Worm (Caenorhabditis elegans): ENCODE data around the gene lys-4.

lys-4 gene

ce11 chrIV:11623060-11623459, at the start of gene lys-4:
Gene lys-4 (minus strand): TSS chrIV:11623174.
- TF ChIP-seq sea-1 (GFP tag; conservative IDR thresholded peaks at IDR 0.05), result no peak
- no peak for TF ChIP-seq hnd-1 (tag; optimal IDR thresholded peaks at IDR 0.05)
- no peak for TF ChIP-seq tra-4 (tag; optimal IDR thresholded peaks at IDR 0.05)
- no peak for TF ChIP-seq ets-7 (tag; optimal IDR thresholded peaks at IDR 0.05)
- TF ChIP-seq scrt-1 (GFP tag; IDR thresholded peaks at IDR 0.05), result no peak

DNA sequence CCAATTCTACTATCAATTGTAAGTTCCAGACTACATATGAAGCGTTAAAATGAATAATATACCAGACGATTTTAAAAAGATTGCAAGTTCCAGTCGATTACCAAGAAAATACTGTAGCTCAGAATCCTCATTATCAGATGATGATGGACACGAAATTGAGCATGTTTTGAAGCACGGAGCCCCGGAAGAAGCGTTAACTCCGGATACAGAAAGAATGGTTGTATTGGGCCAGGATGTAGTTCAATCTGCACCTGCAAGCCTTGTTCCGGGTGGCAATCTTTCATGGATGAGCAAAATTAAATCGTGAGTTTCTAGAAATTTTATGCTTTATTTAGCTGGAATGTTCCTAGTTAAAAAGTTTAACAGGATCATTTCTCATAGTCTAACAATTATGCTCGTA, 45.0 kb upstream of the lys-4 start, which contains the start of gene atg-4.2:
atg-4.2 (plus strand) TSS at position 24 of the 400 bp plus-strand sequence.
- TF ChIP-seq ceh-13 (GFP tag; optimal IDR thresholded peaks at IDR 0.05) (no peak), tbx-11 (GFP tag; IDR thresholded peaks at IDR 0.05) (no peak), ceh-36 (tag; optimal IDR thresholded peaks at IDR 0.05) (no peak), hmbx-1 (tag; optimal IDR thresholded peaks at IDR 0.05) (no peak), tbx-37 (GFP tag; conservative IDR thresholded peaks at IDR 0.05) (no peak), tra-4 (tag; optimal IDR thresholded peaks at IDR 0.05) (no peak), flt-1 (GFP tag; IDR thresholded peaks at IDR 0.05) (no peak), scrt-1 (GFP tag; IDR thresholded peaks at IDR 0.05) (no peak), ama-1 (optimal IDR thresholded peaks at IDR 0.05) (no peak), hmg-4 (GFP tag; optimal IDR thresholded peaks at IDR 0.05) (no peak), pes-1 (GFP tag; IDR thresholded peaks at IDR 0.05) (no peak), sea-1 (GFP tag; conservative IDR thresholded peaks at IDR 0.05) (no peak), F13C5.2 (tag; optimal IDR thresholded peaks at IDR 0.05) (no peak), ets-7 (tag; optimal IDR thresholded peaks at IDR 0.05) (no peak), aly-1 (tag; optimal IDR thresholded peaks at IDR 0.05) (no peak), B0310.2 (tag; optimal IDR thresholded peaks at IDR 0.05) (no peak)

DNA sequence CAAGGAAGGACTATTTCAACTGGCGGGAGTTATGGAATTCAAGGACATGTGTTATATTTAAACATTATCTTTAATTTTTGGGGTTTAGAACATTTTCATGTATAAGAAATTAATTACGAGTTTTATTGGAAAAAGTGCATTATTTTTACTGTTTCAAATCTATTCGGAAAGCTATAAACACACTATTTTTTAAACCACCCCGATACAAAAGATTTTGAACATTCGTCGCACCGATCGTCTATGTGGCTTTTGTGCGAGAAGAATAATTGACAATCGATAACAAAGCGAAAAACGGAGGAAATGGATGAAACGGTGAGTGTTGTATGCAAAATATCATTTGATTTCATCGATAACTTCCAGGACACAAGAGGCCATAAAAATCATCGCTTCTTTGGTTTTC, 42.0 kb upstream of the lys-4 start, which contains the start of gene ZK809.9:
ZK809.9 (plus strand) TSS at position 301 of the 400 bp plus-strand sequence.
- TF ChIP-seq hnd-1 (tag; optimal IDR thresholded peaks at IDR 0.05) (no peak), scrt-1 (GFP tag; IDR thresholded peaks at IDR 0.05) (no peak), F13C5.2 (tag; optimal IDR thresholded peaks at IDR 0.05) (no peak), flt-1 (GFP tag; IDR thresholded peaks at IDR 0.05) (no peak), tbx-37 (GFP tag; conservative IDR thresholded peaks at IDR 0.05) (no peak), hmg-4 (GFP tag; optimal IDR thresholded peaks at IDR 0.05) (no peak), ceh-36 (tag; optimal IDR thresholded peaks at IDR 0.05) (no peak), hmbx-1 (tag; optimal IDR thresholded peaks at IDR 0.05) (no peak)

DNA sequence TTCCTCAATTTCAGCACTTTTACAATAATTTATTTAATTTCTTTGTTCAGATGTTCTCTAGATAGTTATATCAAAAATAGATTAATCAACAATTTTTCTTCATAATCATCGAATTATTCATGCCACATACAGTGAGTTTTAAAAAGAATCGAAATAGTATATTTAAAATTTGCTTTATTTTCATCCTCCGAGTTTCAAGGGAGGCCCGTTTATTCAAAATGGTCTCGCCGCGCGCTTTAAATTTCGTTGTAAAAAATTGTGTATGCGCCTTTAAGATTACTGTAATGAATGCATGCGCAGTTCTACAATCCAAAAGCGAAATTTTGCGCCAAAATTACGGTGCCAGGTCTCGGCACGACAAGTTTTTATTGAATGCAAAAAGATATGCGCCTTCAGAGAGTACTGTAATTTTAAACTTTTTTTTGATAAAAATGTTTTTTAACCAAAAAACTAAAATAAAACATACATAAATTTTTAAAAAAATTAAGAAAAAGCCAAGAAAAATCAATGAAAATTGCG, 36.9 kb upstream of the lys-4 start, which contains the start of gene ZK792.1:
ZK792.1 (plus strand) TSS at position 51 of the 519 bp plus-strand sequence.
- TF ChIP-seq aly-1 (tag; optimal IDR thresholded peaks at IDR 0.05) (no peak), ceh-13 (GFP tag; optimal IDR thresholded peaks at IDR 0.05) (no peak)

- TF ChIP-seq pes-1 (GFP tag; IDR thresholded peaks at IDR 0.05) (no peak), ets-7 (tag; optimal IDR thresholded peaks at IDR 0.05) (no peak), tbx-11 (GFP tag; IDR thresholded peaks at IDR 0.05) (no peak), B0310.2 (tag; optimal IDR thresholded peaks at IDR 0.05) (no peak), tra-4 (tag; optimal IDR thresholded peaks at IDR 0.05) (no peak), tbx-37 (GFP tag; conservative IDR thresholded peaks at IDR 0.05) (no peak), F13C5.2 (tag; optimal IDR thresholded peaks at IDR 0.05) (no peak), ceh-13 (GFP tag; optimal IDR thresholded peaks at IDR 0.05) (no peak), hmbx-1 (tag; optimal IDR thresholded peaks at IDR 0.05) (no peak), ceh-36 (tag; optimal IDR thresholded peaks at IDR 0.05) (no peak), sea-1 (GFP tag; conservative IDR thresholded peaks at IDR 0.05) (no peak), hnd-1 (tag; optimal IDR thresholded peaks at IDR 0.05) (no peak), hmg-4 (GFP tag; optimal IDR thresholded peaks at IDR 0.05) (no peak), flt-1 (GFP tag; IDR thresholded peaks at IDR 0.05) (no peak), aly-1 (tag; optimal IDR thresholded peaks at IDR 0.05) (no peak)
Measured at ce11 chrIV:11656144-11656780, 33.3 kb upstream of the lys-4 start, which contains the start of gene ZK809.5. Gene ZK809.5 (plus strand): TSS chrIV:11656730.

- TF ChIP-seq sea-1 (GFP tag; conservative IDR thresholded peaks at IDR 0.05) (no peak), hmg-4 (GFP tag; optimal IDR thresholded peaks at IDR 0.05) (no peak), tbx-37 (GFP tag; conservative IDR thresholded peaks at IDR 0.05) (no peak), aly-1 (tag; optimal IDR thresholded peaks at IDR 0.05) (no peak), hmbx-1 (tag; optimal IDR thresholded peaks at IDR 0.05) (no peak), tra-4 (tag; optimal IDR thresholded peaks at IDR 0.05) (no peak), F13C5.2 (tag; optimal IDR thresholded peaks at IDR 0.05) (no peak), ama-1 (optimal IDR thresholded peaks at IDR 0.05) (no peak), pes-1 (GFP tag; IDR thresholded peaks at IDR 0.05) (no peak), tbx-11 (GFP tag; IDR thresholded peaks at IDR 0.05) (no peak), B0310.2 (tag; optimal IDR thresholded peaks at IDR 0.05) (no peak)
Measured at ce11 chrIV:11655370-11655769, 32.4 kb upstream of the lys-4 start, which contains the start of gene ent-1. Gene ent-1 (minus strand): TSS chrIV:11655470.

DNA sequence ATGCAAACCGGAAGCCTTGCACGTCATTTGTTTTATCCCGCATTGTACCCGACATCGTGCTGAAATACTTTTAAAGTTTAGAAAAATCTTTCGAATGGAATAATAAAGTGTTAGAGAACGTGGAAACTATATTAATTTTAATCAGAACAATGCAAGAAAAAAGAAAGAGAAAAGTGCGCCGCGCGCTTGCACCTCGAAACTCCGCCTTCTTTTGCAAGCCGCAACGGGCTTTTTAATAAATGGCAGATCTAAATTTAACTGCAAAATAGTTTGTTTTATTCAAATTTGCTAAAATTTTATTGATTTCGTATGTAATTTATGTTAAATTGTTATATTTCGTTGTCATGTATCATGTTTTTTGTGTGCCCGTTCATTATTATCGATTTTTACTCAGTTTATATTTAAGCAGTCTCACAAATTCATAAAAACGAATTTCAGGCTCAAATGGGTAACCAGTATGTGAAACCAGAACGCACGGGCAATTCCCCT, 29.0 kb upstream of the lys-4 start, which contains the start of the genes acl-3 and ndub-6:
acl-3 (minus strand) TSS at position 59 of the 489 bp plus-strand sequence.
ndub-6 (plus strand) TSS at position 439 of the 489 bp plus-strand sequence.
- TF ChIP-seq aly-1 (tag; optimal IDR thresholded peaks at IDR 0.05) (no peak), hmbx-1 (tag; optimal IDR thresholded peaks at IDR 0.05) (no peak), ama-1 (optimal IDR thresholded peaks at IDR 0.05) (no peak), pes-1 (GFP tag; IDR thresholded peaks at IDR 0.05) (no peak)

DNA sequence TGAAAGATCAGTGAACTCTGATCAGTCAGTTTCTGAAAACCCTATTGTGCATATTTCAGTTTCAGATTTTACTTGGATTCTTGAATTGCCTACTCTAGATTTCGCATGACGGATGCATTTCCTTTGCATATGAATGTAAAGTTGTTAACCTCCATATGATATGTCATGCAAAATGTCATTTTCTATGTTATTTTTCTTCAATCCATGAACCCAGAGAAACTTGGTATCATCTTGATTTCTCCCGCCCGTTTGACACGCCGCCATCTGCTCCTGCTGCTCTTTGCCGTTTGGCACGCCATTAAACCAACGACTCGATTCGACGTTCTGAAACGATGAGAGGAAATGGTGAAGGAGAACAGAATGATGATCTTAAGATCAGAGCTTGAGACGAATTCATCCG, 27.4 kb upstream of the lys-4 start:
- TF ChIP-seq ceh-36 (tag; optimal IDR thresholded peaks at IDR 0.05), result no peak
- TF ChIP-seq ama-1 (optimal IDR thresholded peaks at IDR 0.05), result no peak
- no peak for TF ChIP-seq tbx-11 (GFP tag; IDR thresholded peaks at IDR 0.05)
- no peak for TF ChIP-seq scrt-1 (GFP tag; IDR thresholded peaks at IDR 0.05)
- TF ChIP-seq aly-1 (tag; optimal IDR thresholded peaks at IDR 0.05), result no peak
- no peak for TF ChIP-seq hmbx-1 (tag; optimal IDR thresholded peaks at IDR 0.05)
- no peak for TF ChIP-seq hmg-4 (GFP tag; optimal IDR thresholded peaks at IDR 0.05)
- no peak for TF ChIP-seq tra-4 (tag; optimal IDR thresholded peaks at IDR 0.05)
- TF ChIP-seq B0310.2 (tag; optimal IDR thresholded peaks at IDR 0.05), result no peak
- TF ChIP-seq sea-1 (GFP tag; conservative IDR thresholded peaks at IDR 0.05), result no peak
- no peak for TF ChIP-seq flt-1 (GFP tag; IDR thresholded peaks at IDR 0.05)
- TF ChIP-seq hnd-1 (tag; optimal IDR thresholded peaks at IDR 0.05), result no peak
- no peak for TF ChIP-seq F13C5.2 (tag; optimal IDR thresholded peaks at IDR 0.05)
- TF ChIP-seq ets-7 (tag; optimal IDR thresholded peaks at IDR 0.05), result no peak
- TF ChIP-seq ceh-13 (GFP tag; optimal IDR thresholded peaks at IDR 0.05), result no peak
- no peak for TF ChIP-seq pes-1 (GFP tag; IDR thresholded peaks at IDR 0.05)
- no peak for TF ChIP-seq tbx-37 (GFP tag; conservative IDR thresholded peaks at IDR 0.05)
